Worm (Caenorhabditis elegans) whole organism, early embryonic: ENCODE data around the gene usp-50.

Source experiments
- B0310.2 ChIP-seq: sonication (generic microtip); optimal IDR thresholded peaks from 2 replicates; lab custom pipeline; 2016; ENCODE audit warnings: mild to moderate bottlenecking, missing genetic modification characterization, missing compliant biosample characterization
- aly-1 ChIP-seq: sonication (generic microtip); optimal IDR thresholded peaks from 2 replicates; lab custom pipeline; 2016; ENCODE audit warnings: missing genetic modification characterization, missing compliant biosample characterization
- ama-1 ChIP-seq: fragments of 150-350 bp; optimal IDR thresholded peaks from 2 replicates; lab custom pipeline; 2014
- ceh-13 ChIP-seq: fragments of 200-800 bp; sonication (Bioruptor generic); optimal IDR thresholded peaks from 2 replicates; lab custom pipeline; 2018; ENCODE audit warnings: mild to moderate bottlenecking, missing genetic modification characterization, missing compliant biosample characterization
- ceh-36 ChIP-seq: sonication (generic microtip); optimal IDR thresholded peaks from 2 replicates; lab custom pipeline; 2016; ENCODE audit warnings: missing genetic modification characterization, inconsistent platforms, missing compliant biosample characterization
- ets-7 ChIP-seq: sonication (generic microtip); optimal IDR thresholded peaks from 2 replicates; lab custom pipeline; 2016; ENCODE audit warnings: missing genotype, missing genetic modification characterization, missing compliant biosample characterization
- hnd-1 ChIP-seq: sonication (generic microtip); optimal IDR thresholded peaks from 2 replicates; lab custom pipeline; 2016; ENCODE audit warnings: missing genetic modification characterization, missing compliant biosample characterization
- pes-1 ChIP-seq: fragments of 200-800 bp; sonication (Bioruptor generic); IDR thresholded peaks from 2 replicates; pipeline ENCODE4 v1.3.6; 2022; ENCODE audit warnings: missing genetic modification reagents, missing genetic modification characterization, missing compliant biosample characterization
- scrt-1 ChIP-seq: fragments of 200-800 bp; sonication (Bioruptor generic); IDR thresholded peaks from 2 replicates; pipeline ENCODE4 v1.3.6; 2022; ENCODE audit warnings: missing genetic modification characterization, missing compliant biosample characterization
- sea-1 ChIP-seq: fragments of 200-800 bp; sonication (Bioruptor generic); conservative IDR thresholded peaks from 2 replicates; pipeline ENCODE4 v1.3.6; 2022; ENCODE audit warnings: missing genetic modification characterization, missing compliant biosample characterization
- tbx-11 ChIP-seq: fragments of 200-800 bp; sonication (Bioruptor generic); IDR thresholded peaks from 2 replicates; pipeline ENCODE4 v1.3.6; 2022; ENCODE audit warnings: missing genetic modification characterization, missing compliant biosample characterization
- tbx-37 ChIP-seq: fragments of 200-800 bp; sonication (Bioruptor generic); conservative IDR thresholded peaks from 2 replicates; pipeline ENCODE4 v1.3.6; 2022; ENCODE audit warnings: missing genetic modification reagents, missing genetic modification characterization, missing compliant biosample characterization

DNA sequence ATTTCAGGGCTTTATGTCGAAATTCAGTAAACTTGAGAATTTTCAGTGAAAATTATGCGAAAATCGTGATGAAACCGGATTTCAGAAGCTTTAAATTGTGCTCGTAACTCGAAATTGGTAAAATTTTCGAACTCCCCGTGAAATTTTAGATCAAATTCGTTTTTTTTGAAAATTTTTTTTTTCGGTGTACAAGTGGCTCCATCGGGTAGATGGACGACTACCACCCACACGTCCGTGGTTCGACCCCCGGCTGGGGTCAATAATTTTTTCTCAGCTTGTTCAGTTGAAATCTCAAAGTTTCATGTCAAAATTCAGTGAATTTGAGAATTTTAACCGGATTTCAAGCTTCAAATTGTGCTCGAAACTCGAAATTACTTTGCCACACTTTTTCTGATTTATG is 11.1 kb downstream of the usp-50 start:
- TF ChIP-seq ceh-13 (GFP tag; lab: Kevin White, UChicago) (no peak), pes-1 (no peak), ama-1 (lab: Kevin White, UChicago) (no peak), B0310.2 (no peak), sea-1 (GFP tag; lab: Robert Waterston, UW) (no peak), ets-7 (no peak), scrt-1 (GFP tag; lab: Robert Waterston, UW) (no peak), ceh-36 (tag; lab: Kevin White, UChicago) (no peak), tbx-11 (no peak), tbx-37 (GFP tag; lab: Robert Waterston, UW) (no peak), hnd-1 (tag; lab: Kevin White, UChicago) (no peak), aly-1 (tag; lab: Kevin White, UChicago) (no peak)
